Worm (Caenorhabditis elegans) whole organism, young adult: ENCODE data around the gene ver-1.

Experiments used
- B0336.3 ChIP-seq: fragments of 200-800 bp; sonication (Bioruptor generic); IDR thresholded peaks from 2 replicates; pipeline ENCODE4 v1.3.6; 2022; ENCODE audit warnings: missing genetic modification characterization, missing compliant biosample characterization
- C17E4.6 ChIP-seq: fragments of 200-800 bp; sonication (Bioruptor generic); IDR thresholded peaks from 2 replicates; pipeline ENCODE4 v1.3.6; 2022; ENCODE audit warnings: missing genetic modification reagents, missing genetic modification characterization, missing compliant biosample characterization
- D2030.7 ChIP-seq: fragments of 200-800 bp; sonication (Bioruptor generic); IDR thresholded peaks from 2 replicates; pipeline ENCODE4 v1.3.6; 2022; ENCODE audit warnings: missing genetic modification reagents, missing genetic modification characterization, missing compliant biosample characterization
- F10E7.11 ChIP-seq: sonication (generic microtip); optimal IDR thresholded peaks from 2 replicates; lab custom pipeline; 2017; ENCODE audit warnings: mild to moderate bottlenecking, missing genetic modification characterization, moderate library complexity, missing compliant biosample characterization
- F49E8.2 ChIP-seq: sonication (generic microtip); optimal IDR thresholded peaks from 3 replicates; lab custom pipeline; 2017; ENCODE audit warnings: missing genetic modification characterization, mild to moderate bottlenecking, missing compliant biosample characterization, antibody characterized with exemption, moderate library complexity; ENCODE audit not compliant: insufficient read depth
- T26A5.8 ChIP-seq: sonication (generic microtip); optimal IDR thresholded peaks from 2 replicates; lab custom pipeline; 2016; ENCODE audit warnings: missing genetic modification characterization, missing compliant biosample characterization
- Y56A3A.18 ChIP-seq: fragments of 200-800 bp; sonication (Bioruptor generic); IDR thresholded peaks from 2 replicates; pipeline ENCODE4 v1.3.6; 2022; ENCODE audit warnings: missing genetic modification reagents, missing genetic modification characterization, missing compliant biosample characterization
- athp-1 ChIP-seq: sonication (generic microtip); optimal IDR thresholded peaks from 2 replicates; lab custom pipeline; 2017; ENCODE audit warnings: mild to moderate bottlenecking, missing genetic modification characterization, missing compliant biosample characterization
- attf-3 ChIP-seq: fragments of 200-800 bp; sonication (Bioruptor generic); conservative IDR thresholded peaks from 2 replicates; pipeline ENCODE4 v1.3.6; 2022; ENCODE audit warnings: missing genetic modification reagents, missing genetic modification characterization, missing compliant biosample characterization
- attf-5 ChIP-seq: fragments of 200-800 bp; sonication (Bioruptor generic); optimal IDR thresholded peaks from 2 replicates; lab custom pipeline; 2018; ENCODE audit warnings: mild to moderate bottlenecking, missing genetic modification characterization, missing compliant biosample characterization
- attf-6 ChIP-seq: fragments of 200-800 bp; sonication (Bioruptor generic); IDR thresholded peaks from 2 replicates; pipeline ENCODE4 v1.3.6; 2022; ENCODE audit warnings: missing genetic modification reagents, missing genetic modification characterization, missing compliant biosample characterization
- bed-1 ChIP-seq: fragments of 200-800 bp; sonication (Bioruptor generic); IDR thresholded peaks from 2 replicates; pipeline ENCODE4 v1.3.6; 2022; ENCODE audit warnings: missing genetic modification reagents, missing genetic modification characterization, missing compliant biosample characterization
- bed-2 ChIP-seq: fragments of 200-800 bp; sonication (Bioruptor generic); IDR thresholded peaks from 2 replicates; pipeline ENCODE4 v1.3.6; 2022; ENCODE audit warnings: missing genetic modification reagents, missing genetic modification characterization, missing compliant biosample characterization
- cebp-1 ChIP-seq, 2 experiments: fragments of 200-800 bp in 1 of 2; sonication (Bioruptor generic) in 1 of 2; sonication (generic microtip) in 1 of 2; IDR thresholded peaks in 1 of 2; optimal IDR thresholded peaks in 1 of 2; 2 replicates each; pipeline versions ENCODE4 v1.3.6 to Lab custom; 2017 to 2022; ENCODE audit warnings: missing compliant biosample characterization in 2 of 2, missing genetic modification characterization in 2 of 2, mild to moderate bottlenecking in 1 of 2, missing genetic modification reagents in 1 of 2, moderate library complexity in 1 of 2
- ceh-58 ChIP-seq: fragments of 200-800 bp; sonication (Bioruptor generic); IDR thresholded peaks from 2 replicates; pipeline ENCODE4 v1.3.6; 2022; ENCODE audit warnings: missing genetic modification characterization, missing compliant biosample characterization
- chd-7 ChIP-seq: sonication (generic microtip); optimal IDR thresholded peaks from 2 replicates; lab custom pipeline; 2016; ENCODE audit warnings: mild to moderate bottlenecking, missing genetic modification characterization, moderate library complexity, missing compliant biosample characterization
- hlh-26 ChIP-seq: fragments of 200-800 bp; sonication (Bioruptor generic); conservative IDR thresholded peaks from 2 replicates; pipeline ENCODE4 v1.3.6; 2022; ENCODE audit warnings: missing genetic modification reagents, missing genetic modification characterization, missing compliant biosample characterization
- hmg-1.2 ChIP-seq: fragments of 200-800 bp; sonication (Bioruptor generic); IDR thresholded peaks from 2 replicates; pipeline ENCODE4 v1.3.6; 2022; ENCODE audit warnings: missing genetic modification reagents, missing genetic modification characterization, missing compliant biosample characterization
- hmg-20 ChIP-seq: fragments of 200-800 bp; sonication (Bioruptor generic); IDR thresholded peaks from 2 replicates; pipeline ENCODE4 v1.3.6; 2022; ENCODE audit warnings: missing genetic modification reagents, missing genetic modification characterization, missing compliant biosample characterization
- lag-1 ChIP-seq: fragments of 200-800 bp; sonication (Bioruptor generic); IDR thresholded peaks from 2 replicates; pipeline ENCODE4 v1.3.6; 2022; ENCODE audit warnings: missing genetic modification reagents, missing genetic modification characterization, missing compliant biosample characterization
- lin-35 ChIP-seq, 3 experiments: fragments of 150-350 bp in 2 of 3; sonication (generic microtip) in 1 of 3; optimal IDR thresholded peaks; 2 replicates each; lab custom pipeline; 2014 to 2018; ENCODE audit warnings: missing biosample characterization in 3 of 3, missing genetic modification characterization in 3 of 3, missing genetic modification reagents in 3 of 3
- lsl-1 ChIP-seq: fragments of 200-800 bp; sonication (Bioruptor generic); optimal IDR thresholded peaks from 2 replicates; lab custom pipeline; 2018; ENCODE audit warnings: mild to moderate bottlenecking, missing genetic modification characterization, moderate library complexity, missing compliant biosample characterization
- madf-3 ChIP-seq: fragments of 200-800 bp; sonication (Bioruptor generic); IDR thresholded peaks from 2 replicates; pipeline ENCODE4 v1.3.6; 2022; ENCODE audit warnings: missing genetic modification reagents, missing genetic modification characterization, missing compliant biosample characterization
- mcd-1 ChIP-seq: fragments of 200-800 bp; sonication (Bioruptor generic); IDR thresholded peaks from 2 replicates; pipeline ENCODE4 v1.3.6; 2022; ENCODE audit warnings: missing genetic modification reagents, missing genetic modification characterization, missing compliant biosample characterization
- nhr-179 ChIP-seq: sonication (generic microtip); optimal IDR thresholded peaks from 2 replicates; lab custom pipeline; 2016; ENCODE audit warnings: mild to moderate bottlenecking, missing genetic modification characterization, missing compliant biosample characterization
- nhr-80 ChIP-seq: sonication (generic microtip); optimal IDR thresholded peaks from 2 replicates; lab custom pipeline; 2016; ENCODE audit warnings: missing genetic modification characterization, missing compliant biosample characterization
- pbrm-1 ChIP-seq: fragments of 200-800 bp; sonication (Bioruptor generic); IDR thresholded peaks from 2 replicates; pipeline ENCODE4 v1.3.6; 2022; ENCODE audit warnings: missing genetic modification reagents, missing genetic modification characterization, missing compliant biosample characterization
- snpc-1.1 ChIP-seq: sonication (generic microtip); optimal IDR thresholded peaks from 2 replicates; lab custom pipeline; 2017; ENCODE audit warnings: missing genetic modification characterization, mild to moderate bottlenecking, missing compliant biosample characterization, antibody characterized with exemption, moderate library complexity, missing genotype, missing genetic modification reagents; ENCODE audit not compliant: insufficient read depth
- snpc-3.4 ChIP-seq: sonication (generic microtip); optimal IDR thresholded peaks from 2 replicates; lab custom pipeline; 2017; ENCODE audit warnings: missing genetic modification characterization, mild to moderate bottlenecking, missing compliant biosample characterization, antibody characterized with exemption, moderate library complexity, missing genotype, missing genetic modification reagents
- snpc-4 ChIP-seq, 5 experiments: fragments of 150-350 bp in 1 of 5; sonication (generic microtip) in 4 of 5; optimal IDR thresholded peaks; 2 replicates each; lab custom pipeline; 2014 to 2018; ENCODE audit warnings: missing genetic modification characterization in 5 of 5, missing biosample characterization in 3 of 5, antibody characterized with exemption in 2 of 5, mild to moderate bottlenecking in 2 of 5, missing compliant biosample characterization in 2 of 5, missing genotype in 2 of 5, moderate library complexity in 2 of 5, missing genetic modification reagents in 1 of 5
- somi-1 ChIP-seq: fragments of 200-800 bp; sonication (Bioruptor generic); optimal IDR thresholded peaks from 2 replicates; lab custom pipeline; 2018; ENCODE audit warnings: mild to moderate bottlenecking, missing genetic modification characterization, missing compliant biosample characterization
- zfh-2 ChIP-seq: fragments of 200-800 bp; sonication (Bioruptor generic); conservative IDR thresholded peaks from 2 replicates; pipeline ENCODE4 v1.3.6; 2022; ENCODE audit warnings: missing genetic modification reagents, missing genetic modification characterization, missing compliant biosample characterization
- ztf-22 ChIP-seq: fragments of 200-800 bp; sonication (Bioruptor generic); optimal IDR thresholded peaks from 2 replicates; lab custom pipeline; 2018; ENCODE audit warnings: mild to moderate bottlenecking, missing genetic modification characterization, moderate library complexity, missing compliant biosample characterization
- ztf-6 ChIP-seq: fragments of 200-800 bp; sonication (Bioruptor generic); IDR thresholded peaks from 2 replicates; pipeline ENCODE4 v1.3.6; 2022; ENCODE audit warnings: missing genetic modification reagents, missing genetic modification characterization, missing compliant biosample characterization

Gene ver-1

DNA sequence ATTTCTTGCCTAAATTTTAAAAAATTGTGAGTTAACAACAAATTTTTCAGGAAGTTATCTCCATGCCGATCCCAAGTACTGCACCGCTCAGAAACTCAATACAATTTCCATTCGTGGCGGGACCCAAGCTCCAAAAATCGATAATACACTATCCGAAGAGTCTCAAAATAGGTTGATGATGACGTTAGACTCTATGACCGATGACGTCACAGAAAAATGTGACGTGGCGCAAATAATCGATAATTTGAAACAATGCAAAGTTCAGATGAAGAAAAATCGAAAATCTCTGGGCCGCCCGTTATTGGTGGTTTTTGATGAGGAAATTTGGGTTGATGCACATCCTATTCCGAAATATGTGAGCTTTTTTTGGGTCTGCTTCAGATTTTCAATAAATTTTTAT, 27.7 kb downstream of the ver-1 start:
- no peak for TF ChIP-seq lin-35 (GFP tag; optimal IDR thresholded peaks at IDR 0.05; lab: Kevin White, UChicago)
- TF ChIP-seq chd-7 (tag; lab: Kevin White, UChicago): no peak
- TF ChIP-seq mcd-1 (GFP tag; lab: Robert Waterston, UW): no peak
- TF ChIP-seq bed-2: no peak

DNA sequence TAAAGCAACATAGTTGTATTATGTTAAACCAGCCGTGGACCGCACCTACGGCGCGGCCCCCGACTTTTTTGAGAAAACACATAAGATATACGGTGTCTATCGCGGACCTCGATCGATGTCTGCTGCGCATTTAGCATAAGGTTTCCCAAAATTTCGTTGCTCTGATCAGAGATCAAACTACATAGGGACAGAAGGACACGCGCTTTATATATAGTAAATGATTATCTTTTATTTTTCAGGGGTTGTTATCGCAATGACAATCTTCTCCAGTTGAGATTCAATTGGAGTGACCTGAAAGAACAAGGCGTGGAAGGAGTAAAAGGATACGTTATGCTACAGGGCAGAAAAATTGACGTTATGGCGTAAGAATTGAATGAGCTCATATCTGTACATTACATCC, 29.3 kb downstream of the ver-1 start:
- TF ChIP-seq B0336.3 (GFP tag; lab: Robert Waterston, UW) (0 out of 2 replicates have a peak, but pooled peaks have one; percentile 31), attf-6 (GFP tag; lab: Robert Waterston, UW) (peak; percentile 53; the same call in 1 of the 2 replicates), D2030.7 (GFP tag; lab: Robert Waterston, UW) (0 out of 2 replicates have a peak, but pooled peaks have one; percentile 13), snpc-1.1 (tag; lab: Kevin White, UChicago) (peak; percentile 75), hmg-1.2 (peak; percentile 49), snpc-4 (GFP tag; optimal IDR thresholded peaks at IDR 0.05; lab: Kevin White, UChicago) (peak; percentile 32), snpc-4 (tag; optimal IDR thresholded peaks at IDR 0.05; lab: Kevin White, UChicago) (peak in 2 of 4 experiments; percentile 87 to 90), pbrm-1 (GFP tag; lab: Robert Waterston, UW) (0 out of 2 replicates have a peak, but pooled peaks have one; percentile 32), Y56A3A.18 (GFP tag; lab: Robert Waterston, UW) (0 out of 2 replicates have a peak, but pooled peaks have one; percentile 8)

DNA sequence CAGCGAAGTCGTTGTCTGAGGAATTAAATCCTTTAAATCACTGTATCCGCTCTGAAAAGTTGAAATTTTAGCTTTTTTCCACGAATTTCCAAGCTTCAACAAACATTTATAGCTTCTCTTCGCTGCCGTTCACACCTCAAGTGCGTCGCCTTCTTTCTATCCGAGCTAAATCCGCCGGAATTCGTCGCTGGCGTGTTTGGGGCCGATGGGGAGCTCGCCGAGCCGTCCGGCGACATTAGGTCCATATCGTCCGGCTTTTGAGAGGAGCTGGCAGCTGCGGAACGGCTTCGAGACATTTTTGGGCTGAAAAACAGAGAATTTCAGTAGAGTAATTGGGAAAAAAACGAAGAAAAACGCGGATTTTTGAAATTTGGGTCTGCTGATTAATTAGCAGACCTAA, 31.2 kb downstream of the ver-1 start, which contains the start of gene mxl-2:
Gene mxl-2, minus strand, starts transcription at position 303 of the 400 bp plus-strand sequence.
- TF ChIP-seq F10E7.11 (tag; lab: Kevin White, UChicago): no peak
- TF ChIP-seq madf-3: no peak
- peak; percentile 68 for TF ChIP-seq zfh-2 (GFP tag; lab: Robert Waterston, UW)
- no peak for TF ChIP-seq somi-1 (GFP tag; lab: Kevin White, UChicago)
- no peak for TF ChIP-seq ztf-6 (GFP tag; lab: Robert Waterston, UW)
- TF ChIP-seq C17E4.6 (GFP tag; lab: Robert Waterston, UW): no peak
- no peak for TF ChIP-seq hlh-26 (GFP tag; lab: Robert Waterston, UW)
- TF ChIP-seq attf-6 (GFP tag; lab: Robert Waterston, UW): no peak

DNA sequence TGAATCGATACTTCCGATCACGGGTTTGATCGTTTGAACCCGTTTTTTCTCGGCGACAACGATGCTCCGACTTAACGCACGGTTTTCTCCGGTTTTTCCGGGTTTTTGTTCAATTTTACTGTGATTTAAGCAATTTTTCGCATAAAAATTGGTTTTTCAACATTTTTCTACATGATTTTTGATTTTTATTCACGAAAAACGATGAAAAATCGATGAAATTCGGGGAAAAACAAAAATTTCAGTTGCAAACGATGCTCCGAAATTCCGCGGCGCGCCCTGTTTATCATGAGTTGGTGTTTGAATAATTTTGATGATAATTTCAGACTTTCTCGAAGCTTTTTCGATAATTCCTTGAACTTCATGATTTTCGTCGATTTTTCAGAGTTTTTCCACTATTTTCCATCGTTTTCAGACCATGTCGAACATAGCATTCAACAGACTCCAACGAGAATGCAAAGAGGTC, 31.8 kb downstream of the ver-1 start, which contains the start of gene ubc-20:
Gene ubc-20, plus strand, starts transcription at position 413 of the 463 bp plus-strand sequence.
- no peak for TF ChIP-seq cebp-1 (GFP tag; IDR thresholded peaks at IDR 0.05; lab: Robert Waterston, UW)
- peak; percentile 14 for TF ChIP-seq cebp-1 (tag; optimal IDR thresholded peaks at IDR 0.05; lab: Kevin White, UChicago)
- TF ChIP-seq attf-5 (GFP tag; lab: Kevin White, UChicago): peak; percentile 70
- TF ChIP-seq snpc-3.4: no peak
- peak; percentile 95 for TF ChIP-seq attf-3 (GFP tag; lab: Robert Waterston, UW)
- TF ChIP-seq nhr-80 (tag; lab: Kevin White, UChicago): peak; percentile 25
- TF ChIP-seq lag-1 (GFP tag; lab: Robert Waterston, UW): no peak

DNA sequence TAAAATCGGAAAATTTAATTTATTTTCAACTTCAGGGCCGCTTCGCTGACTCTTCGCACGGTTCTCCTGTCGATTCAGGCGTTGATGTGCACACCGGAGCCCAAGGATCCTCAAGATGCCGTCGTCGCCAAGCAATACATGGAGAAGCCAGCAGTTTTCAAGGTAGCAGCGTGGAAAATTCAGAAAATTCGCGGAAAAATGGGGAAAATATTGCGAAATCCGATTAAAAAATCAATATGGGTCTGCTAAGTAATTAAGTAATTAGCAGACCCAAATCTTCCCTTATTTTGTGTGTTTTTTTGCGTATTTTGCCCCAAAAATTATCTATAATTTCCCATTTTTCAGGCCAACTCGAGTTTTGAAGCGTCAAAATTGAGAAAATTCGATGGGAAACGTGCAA, 32.7 kb downstream of the ver-1 start:
- TF ChIP-seq cebp-1 (GFP tag; IDR thresholded peaks at IDR 0.05; lab: Robert Waterston, UW): no peak
- TF ChIP-seq cebp-1 (tag; optimal IDR thresholded peaks at IDR 0.05; lab: Kevin White, UChicago): peak; percentile 79
- no peak for TF ChIP-seq ztf-22 (GFP tag; lab: Kevin White, UChicago)

DNA sequence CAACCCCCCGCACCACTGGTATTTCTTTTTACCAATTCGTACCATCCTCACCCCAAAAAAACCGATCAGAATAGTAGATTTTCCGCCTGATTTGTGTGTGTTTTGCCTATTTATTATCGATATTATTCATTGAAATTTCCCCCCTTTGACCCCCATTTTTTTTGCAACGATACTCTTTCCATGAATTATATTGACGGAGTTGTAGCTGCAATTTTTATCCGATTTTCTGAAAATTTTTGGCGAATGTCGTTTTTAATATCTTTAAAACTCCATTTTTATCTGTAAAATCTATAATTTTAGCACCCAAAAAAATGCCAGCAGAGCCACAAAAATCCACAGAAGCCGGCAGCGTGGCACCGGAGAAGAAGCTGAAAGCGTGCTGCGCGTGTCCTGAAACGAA, 34.1 kb downstream of the ver-1 start, which contains the start of gene cox-17:
Gene cox-17, plus strand, starts transcription at position 301 of the 400 bp plus-strand sequence.
- TF ChIP-seq bed-1 (GFP tag; lab: Robert Waterston, UW): no peak
- no peak for TF ChIP-seq F49E8.2 (tag; lab: Kevin White, UChicago)
- TF ChIP-seq nhr-179 (tag; lab: Kevin White, UChicago): no peak
- peak; percentile 54 for TF ChIP-seq athp-1 (tag; lab: Kevin White, UChicago)
- no peak for TF ChIP-seq T26A5.8 (tag; lab: Kevin White, UChicago)
- TF ChIP-seq ceh-58 (GFP tag; lab: Robert Waterston, UW): no peak
- TF ChIP-seq lsl-1 (GFP tag; lab: Kevin White, UChicago): no peak
- no peak for TF ChIP-seq hmg-20 (GFP tag; lab: Robert Waterston, UW)
